Fruit fly (Drosophila melanogaster): Measurements from ENCODE around the gene RluA-1.

Gene RluA-1

DNA sequence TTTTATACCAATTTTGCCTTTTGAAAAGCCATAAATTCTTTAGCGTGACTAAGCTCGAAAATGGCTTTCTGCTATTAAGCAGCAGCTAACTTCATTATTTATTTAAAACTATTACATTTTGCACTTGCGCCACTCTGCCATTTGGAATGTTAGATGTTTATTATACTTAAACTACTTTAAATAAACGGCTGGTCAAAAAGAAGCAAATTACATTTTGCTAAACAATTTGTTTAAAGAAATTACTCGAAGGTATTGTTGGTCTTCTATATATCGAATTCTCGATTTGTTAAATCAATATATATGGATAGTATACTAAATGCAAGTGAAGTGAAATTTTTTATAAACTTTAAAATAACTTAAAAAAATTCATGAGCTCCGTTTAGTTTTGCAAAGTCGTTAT, 21.9 kb downstream of the RluA-1 start, which contains the start of gene ppk10:
ppk10 (minus strand) TSS at position 101 of the 400 bp plus-strand sequence.
- TF ChIP-seq psq (GFP tag; optimal IDR thresholded peaks at IDR 0.05), result no peak
- no peak for TF ChIP-seq GATAd (GFP tag; optimal IDR thresholded peaks at IDR 0.05)
- TF ChIP-seq sage (GFP tag; optimal IDR thresholded peaks at IDR 0.05), result no peak
- TF ChIP-seq Sp1 (GFP tag; optimal IDR thresholded peaks at IDR 0.05), result no peak
- no peak for TF ChIP-seq Myc (optimal IDR thresholded peaks at IDR 0.05)
- no peak for TF ChIP-seq foxo (GFP tag; optimal IDR thresholded peaks at IDR 0.05)
- no peak for TF ChIP-seq jim (GFP tag; optimal IDR thresholded peaks at IDR 0.05)
- no peak for TF ChIP-seq usp (GFP tag; optimal IDR thresholded peaks at IDR 0.05)
- no peak for TF ChIP-seq woc (GFP tag; optimal IDR thresholded peaks at IDR 0.05)
- no peak for TF ChIP-seq brk (GFP tag; optimal IDR thresholded peaks at IDR 0.05)
- no peak for TF ChIP-seq Jra (GFP tag; optimal IDR thresholded peaks at IDR 0.05)
- no peak for TF ChIP-seq Mio (GFP tag; optimal IDR thresholded peaks at IDR 0.05)
- no peak for TF ChIP-seq Vsx2 (GFP tag; optimal IDR thresholded peaks at IDR 0.05; ENCODE audit: partially characterized antibody)
- TF ChIP-seq br (GFP tag; optimal IDR thresholded peaks at IDR 0.05), result no peak
- TF ChIP-seq sv (GFP tag; optimal IDR thresholded peaks at IDR 0.05), result no peak
- TF ChIP-seq CG32264 (GFP tag; optimal IDR thresholded peaks at IDR 0.05), result no peak
- no peak for TF ChIP-seq ey (GFP tag; optimal IDR thresholded peaks at IDR 0.05)
- no peak for TF ChIP-seq lola (GFP tag; optimal IDR thresholded peaks at IDR 0.05)
- TF ChIP-seq dl (GFP tag; optimal IDR thresholded peaks at IDR 0.05; ENCODE audit: insufficient read depth in 1 of 2, partially characterized antibody in 2 of 2), result no peak
- TF ChIP-seq Dif (GFP tag; optimal IDR thresholded peaks at IDR 0.05; ENCODE audit: partially characterized antibody), result no peak

DNA sequence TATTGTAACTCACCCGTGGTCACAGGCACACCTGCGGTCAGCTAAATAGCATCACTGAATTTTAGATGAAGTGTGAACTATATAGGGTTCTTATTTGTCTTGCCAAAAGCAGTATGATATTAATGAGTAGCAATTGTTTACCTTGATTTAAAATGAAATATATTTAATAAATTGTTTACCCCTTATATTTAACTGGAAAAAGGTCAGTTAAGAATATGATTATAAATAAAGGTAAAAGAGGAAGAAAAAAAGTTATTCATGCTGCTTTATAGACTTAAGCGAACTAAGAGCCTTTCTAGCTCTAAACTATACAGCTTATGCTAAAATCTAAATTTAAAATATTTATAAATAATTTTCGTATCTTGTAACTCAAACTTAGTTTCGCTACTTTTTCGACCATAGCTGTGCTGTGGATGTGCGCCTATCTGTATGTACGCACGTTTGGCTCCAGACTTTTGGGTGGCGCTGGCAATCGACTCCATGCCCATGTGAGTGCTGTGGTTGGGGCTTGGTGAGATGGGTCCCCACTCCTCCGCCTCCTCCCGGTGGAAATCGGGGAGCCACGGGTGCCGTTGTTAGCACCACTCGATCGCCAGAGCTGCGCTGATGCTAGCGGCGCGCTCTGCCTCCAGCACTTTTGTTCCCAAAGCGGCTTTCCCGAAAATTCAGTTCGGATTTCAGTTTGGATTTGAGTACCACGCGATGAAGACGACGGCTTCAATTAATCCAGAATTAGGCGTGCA, 31.9 kb downstream of the RluA-1 start, which contains the start of gene loh:
loh (plus strand) TSS at position 487 of the 743 bp plus-strand sequence.
- TF ChIP-seq Hr78 (GFP tag; optimal IDR thresholded peaks at IDR 0.05) (no peak), sv (GFP tag; optimal IDR thresholded peaks at IDR 0.05) (peak; percentile 28)

DNA sequence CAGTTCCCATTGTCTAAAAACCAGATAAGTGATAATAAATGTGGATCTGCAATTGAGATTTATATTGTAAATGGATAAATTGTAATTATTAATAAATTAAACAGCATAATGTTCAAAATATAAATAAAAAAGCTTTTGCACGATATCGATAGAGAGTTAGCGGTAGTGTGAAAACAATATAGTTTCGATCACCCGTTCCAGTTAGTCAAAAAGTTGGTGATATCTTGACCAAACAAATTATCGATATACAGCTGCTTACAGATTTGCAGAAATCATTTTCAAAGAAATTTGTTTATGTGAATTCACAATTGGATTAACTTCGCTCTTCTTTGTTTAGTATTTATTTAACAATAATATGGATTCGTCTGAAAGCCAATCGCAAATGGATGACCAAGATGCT, 35.0 kb downstream of the RluA-1 start, which contains the start of gene Nse4:
Nse4 (plus strand) TSS at position 267 of the 400 bp plus-strand sequence.
- TF ChIP-seq N (GFP tag; optimal IDR thresholded peaks at IDR 0.05), result peak; percentile 10
- TF ChIP-seq OdsH (GFP tag; optimal IDR thresholded peaks at IDR 0.05), result no peak

DNA sequence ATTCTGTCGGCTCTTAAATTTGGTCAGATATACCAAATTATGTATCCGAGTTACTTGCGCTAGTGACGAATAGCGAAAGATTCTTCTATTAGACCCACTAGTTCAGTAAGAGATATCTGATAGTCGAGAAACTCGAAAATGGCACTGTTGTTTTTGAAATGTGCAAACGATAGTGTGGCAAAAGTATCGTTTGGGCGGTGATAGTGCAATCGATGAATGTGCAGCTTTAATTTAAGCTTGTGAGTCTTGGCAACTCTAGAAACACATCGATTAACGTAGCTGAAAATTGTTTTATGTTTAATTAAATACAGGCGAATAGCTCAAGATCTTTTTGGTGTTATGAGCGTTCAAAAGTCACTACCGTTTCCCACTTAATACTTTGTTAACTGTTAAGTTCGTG, 36.8 kb downstream of the RluA-1 start, which contains the start of gene STUB1:
STUB1 (plus strand) TSS at position 232 of the 400 bp plus-strand sequence.
- no peak for TF ChIP-seq GATAd (GFP tag; optimal IDR thresholded peaks at IDR 0.05)
- TF ChIP-seq Hr83 (GFP tag; optimal IDR thresholded peaks at IDR 0.05; ENCODE audit: poor library complexity, severe bottlenecking), result peak; percentile 59
- TF ChIP-seq woc (GFP tag; optimal IDR thresholded peaks at IDR 0.05), result peak; percentile 17
- TF ChIP-seq sage (GFP tag; optimal IDR thresholded peaks at IDR 0.05), result no peak
- peak; percentile 55 for TF ChIP-seq Jra (GFP tag; optimal IDR thresholded peaks at IDR 0.05)
- peak; percentile 70 for TF ChIP-seq Hnf4 (GFP tag; optimal IDR thresholded peaks at IDR 0.05)
- no peak for TF ChIP-seq HLH106 (tag; optimal IDR thresholded peaks at IDR 0.05)
- TF ChIP-seq psq (GFP tag; optimal IDR thresholded peaks at IDR 0.05), result no peak
- no peak for TF ChIP-seq brk (GFP tag; optimal IDR thresholded peaks at IDR 0.05)

DNA sequence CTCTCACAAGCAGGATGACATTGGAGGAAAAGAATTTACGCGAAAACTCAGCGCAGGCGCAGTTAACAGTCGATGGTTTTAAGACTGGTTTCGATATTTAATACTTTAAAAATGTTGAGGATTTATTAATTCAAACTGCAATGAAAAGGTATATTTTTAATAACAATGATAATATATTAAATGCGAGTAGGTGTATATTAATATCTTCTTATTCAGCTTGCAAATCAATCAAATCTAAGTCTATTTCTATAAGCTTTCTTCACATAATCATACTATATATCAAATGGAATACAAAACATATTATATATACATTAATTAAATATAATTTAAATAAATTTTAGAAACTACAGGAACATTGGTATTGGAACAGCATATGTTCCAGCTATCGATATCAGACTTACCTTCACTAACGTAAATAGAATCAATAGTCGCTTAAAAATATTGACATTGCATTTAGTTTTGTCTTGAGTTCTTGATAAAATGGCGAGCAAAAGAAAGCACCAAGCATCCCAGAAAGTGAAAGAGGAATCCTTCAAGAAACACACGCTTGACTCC, 38.5 kb downstream of the RluA-1 start, which contains the start of the genes TBC1D16 and holn1:
TBC1D16 (minus strand) TSS at position 51 of the 555 bp plus-strand sequence.
holn1 (plus strand) TSS at position 390 of the 555 bp plus-strand sequence.
- TF ChIP-seq sv (GFP tag; optimal IDR thresholded peaks at IDR 0.05) (no peak), Dif (GFP tag; optimal IDR thresholded peaks at IDR 0.05; ENCODE audit: partially characterized antibody) (no peak), OdsH (GFP tag; optimal IDR thresholded peaks at IDR 0.05) (no peak), rgr (GFP tag; optimal IDR thresholded peaks at IDR 0.05) (no peak), psq (GFP tag; optimal IDR thresholded peaks at IDR 0.05) (no peak), Vsx2 (GFP tag; optimal IDR thresholded peaks at IDR 0.05; ENCODE audit: partially characterized antibody) (no peak), Hr83 (GFP tag; optimal IDR thresholded peaks at IDR 0.05; ENCODE audit: poor library complexity, severe bottlenecking) (no peak), Abd-B (GFP tag; optimal IDR thresholded peaks at IDR 0.05) (no peak), dsf (GFP tag; optimal IDR thresholded peaks at IDR 0.05; ENCODE audit: borderline replicate concordance) (no peak), Hnf4 (GFP tag; optimal IDR thresholded peaks at IDR 0.05) (no peak), Mio (GFP tag; optimal IDR thresholded peaks at IDR 0.05) (no peak), Dfd (GFP tag; optimal IDR thresholded peaks at IDR 0.05) (no peak), pan (optimal IDR thresholded peaks at IDR 0.05) (no peak), HLH106 (tag; optimal IDR thresholded peaks at IDR 0.05) (no peak), dmrt93B (GFP tag; optimal IDR thresholded peaks at IDR 0.05) (no peak), foxo (GFP tag; optimal IDR thresholded peaks at IDR 0.05) (no peak), CrebA (GFP tag; optimal IDR thresholded peaks at IDR 0.05; ENCODE audit: borderline replicate concordance) (no peak), Rel (GFP tag; optimal IDR thresholded peaks at IDR 0.05) (no peak), Rel (tag; optimal IDR thresholded peaks at IDR 0.05) (no peak), fru (GFP tag; optimal IDR thresholded peaks at IDR 0.05) (no peak), tai (GFP tag; optimal IDR thresholded peaks at IDR 0.05) (no peak)

Measured in whole organism, wandering third instar larva.